Worm (Caenorhabditis elegans) whole organism, L1 larva: ENCODE measurements around the gene T19D12.1.

ENCODE experiments used
- aly-2 ChIP-seq: fragments of 150-350 bp; optimal IDR thresholded peaks from 2 replicates; lab custom pipeline; 2014; ENCODE audit warnings: missing biosample characterization, missing genetic modification characterization
- ceh-82 ChIP-seq, 3 experiments: fragments of 150-350 bp in 1 of 3; sonication (generic microtip) in 2 of 3; optimal IDR thresholded peaks; 2 replicates each; lab custom pipeline; 2014 to 2017; ENCODE audit warnings: missing biosample characterization in 3 of 3, missing genetic modification characterization in 3 of 3
- dpl-1 ChIP-seq, 3 experiments: fragments of 150-350 bp in 2 of 3; sonication (generic microtip) in 1 of 3; optimal IDR thresholded peaks; 2 replicates each; lab custom pipeline; 2014 to 2017; ENCODE audit warnings: missing biosample characterization in 3 of 3, missing genetic modification characterization in 3 of 3, missing genetic modification reagents in 3 of 3
- fkh-10 ChIP-seq: sonication (generic microtip); optimal IDR thresholded peaks from 2 replicates; lab custom pipeline; 2017; ENCODE audit warnings: missing biosample characterization, missing genetic modification reagents, missing genetic modification characterization
- jun-1 ChIP-seq: fragments of 150-350 bp; optimal IDR thresholded peaks from 2 replicates; lab custom pipeline; 2014; ENCODE audit warnings: missing biosample characterization, missing genetic modification reagents, missing genetic modification characterization
- lin-13 ChIP-seq: fragments of 150-350 bp; optimal IDR thresholded peaks from 2 replicates; lab custom pipeline; 2014; ENCODE audit warnings: missing biosample characterization, missing genetic modification reagents, missing genetic modification characterization
- lin-39 ChIP-seq: fragments of 150-350 bp; optimal IDR thresholded peaks from 2 replicates; lab custom pipeline; 2014; ENCODE audit warnings: missing biosample characterization, missing genetic modification reagents, missing genetic modification characterization
- nhr-12 ChIP-seq: sonication (generic microtip); optimal IDR thresholded peaks from 2 replicates; lab custom pipeline; 2017; ENCODE audit warnings: missing biosample characterization, missing genetic modification characterization
- nhr-77 ChIP-seq: fragments of 150-350 bp; optimal IDR thresholded peaks from 2 replicates; lab custom pipeline; 2014; ENCODE audit warnings: missing biosample characterization, missing genetic modification characterization
- rnt-1 ChIP-seq: sonication (generic microtip); optimal IDR thresholded peaks from 2 replicates; lab custom pipeline; 2016; ENCODE audit warnings: mild to moderate bottlenecking, missing genetic modification characterization, moderate library complexity, missing compliant biosample characterization
- unc-130 ChIP-seq: fragments of 150-350 bp; optimal IDR thresholded peaks from 2 replicates; lab custom pipeline; 2017; ENCODE audit warnings: missing biosample characterization, missing genetic modification characterization, inconsistent platforms
- unc-62 ChIP-seq: fragments of 150-350 bp; optimal IDR thresholded peaks from 2 replicates; lab custom pipeline; 2014; ENCODE audit warnings: missing biosample characterization, missing genetic modification reagents, missing genetic modification characterization
- vab-15 ChIP-seq: sonication (generic microtip); optimal IDR thresholded peaks from 2 replicates; lab custom pipeline; 2017; ENCODE audit warnings: missing genotype, mild to moderate bottlenecking, missing genetic modification characterization, missing compliant biosample characterization
- zag-1 ChIP-seq: fragments of 150-350 bp; optimal IDR thresholded peaks from 2 replicates; lab custom pipeline; 2014; ENCODE audit warnings: missing biosample characterization, missing genetic modification characterization

- no peak for TF ChIP-seq zag-1 (tag; lab: Kevin White, UChicago)
- no peak for TF ChIP-seq ceh-82 (tag; optimal IDR thresholded peaks at IDR 0.05; lab: Kevin White, UChicago)
- no peak for TF ChIP-seq rnt-1
- no peak for TF ChIP-seq vab-15 (tag; lab: Kevin White, UChicago)
- TF ChIP-seq lin-13 (GFP tag; lab: Kevin White, UChicago): no peak
- no peak for TF ChIP-seq nhr-77
- no peak for TF ChIP-seq dpl-1 (GFP tag; optimal IDR thresholded peaks at IDR 0.05; lab: Kevin White, UChicago)
- TF ChIP-seq lin-39 (tag; lab: Kevin White, UChicago): no peak
- TF ChIP-seq fkh-10 (GFP tag; lab: Kevin White, UChicago): no peak
- TF ChIP-seq nhr-12 (tag; lab: Kevin White, UChicago): no peak
- no peak for TF ChIP-seq jun-1 (tag; lab: Kevin White, UChicago)
- TF ChIP-seq unc-62 (GFP tag; lab: Kevin White, UChicago): no peak
- no peak for TF ChIP-seq unc-130 (tag; lab: Kevin White, UChicago)
- TF ChIP-seq aly-2: no peak
Measured at ce11 chrII:6665908-6666307, 790 bp upstream of the T19D12.1 start.
